Worm (Caenorhabditis elegans) whole organism, young adult: ENCODE results near the gene T14B4.5.

Experiments
- Y79H2A.3 ChIP-seq: fragments of 200-800 bp; sonication (Bioruptor generic); conservative IDR thresholded peaks from 2 replicates; pipeline ENCODE4 v1.3.6; 2022; ENCODE audit warnings: missing genetic modification reagents, missing genetic modification characterization, missing compliant biosample characterization
- akir-1 ChIP-seq: fragments of 200-800 bp; sonication (Bioruptor generic); optimal IDR thresholded peaks from 2 replicates; lab custom pipeline; 2018; ENCODE audit warnings: mild to moderate bottlenecking, missing genetic modification characterization, moderate library complexity, missing compliant biosample characterization
- ama-1 ChIP-seq, 3 experiments: fragments of 150-350 bp in 1 of 3; sonication (generic microtip) in 2 of 3; optimal IDR thresholded peaks; 2 replicates each; lab custom pipeline; 2014 to 2018; ENCODE audit warnings: missing biosample characterization in 2 of 3, missing genetic modification characterization in 2 of 3, missing genetic modification reagents in 2 of 3
- atf-7 ChIP-seq: sonication (generic microtip); optimal IDR thresholded peaks from 2 replicates; lab custom pipeline; 2017; ENCODE audit warnings: mild to moderate bottlenecking, missing genetic modification characterization, missing compliant biosample characterization
- attf-3 ChIP-seq: fragments of 200-800 bp; sonication (Bioruptor generic); conservative IDR thresholded peaks from 2 replicates; pipeline ENCODE4 v1.3.6; 2022; ENCODE audit warnings: missing genetic modification reagents, missing genetic modification characterization, missing compliant biosample characterization
- ceh-27 ChIP-seq: fragments of 200-800 bp; sonication (Bioruptor generic); optimal IDR thresholded peaks from 2 replicates; lab custom pipeline; 2018; ENCODE audit warnings: mild to moderate bottlenecking, missing genetic modification characterization, moderate library complexity, missing compliant biosample characterization
- ceh-40 ChIP-seq: fragments of 200-800 bp; sonication (Bioruptor generic); IDR thresholded peaks from 2 replicates; pipeline ENCODE4 v1.3.6; 2022; ENCODE audit warnings: missing genetic modification characterization, missing compliant biosample characterization
- lin-35 ChIP-seq, 3 experiments: fragments of 150-350 bp in 2 of 3; sonication (generic microtip) in 1 of 3; optimal IDR thresholded peaks; 2 replicates each; lab custom pipeline; 2014 to 2018; ENCODE audit warnings: missing biosample characterization in 3 of 3, missing genetic modification characterization in 3 of 3, missing genetic modification reagents in 3 of 3
- nfya-1 ChIP-seq: sonication (generic microtip); optimal IDR thresholded peaks from 2 replicates; lab custom pipeline; 2017; ENCODE audit warnings: antibody characterized with exemption, missing compliant biosample characterization, missing genetic modification characterization, borderline replicate concordance; ENCODE audit not compliant: insufficient read depth
- pha-4 ChIP-seq: fragments of 150-350 bp; sonication (generic microtip); optimal IDR thresholded peaks from 2 replicates; lab custom pipeline; 2014; ENCODE audit warnings: missing biosample characterization, missing genetic modification reagents, missing genetic modification characterization
- sea-2 ChIP-seq: fragments of 200-800 bp; sonication (Bioruptor generic); IDR thresholded peaks from 2 replicates; pipeline ENCODE4 v1.3.6; 2022; ENCODE audit warnings: missing genetic modification characterization, missing compliant biosample characterization
- zim-3 ChIP-seq: sonication (generic microtip); optimal IDR thresholded peaks from 2 replicates; lab custom pipeline; 2017; ENCODE audit warnings: mild to moderate bottlenecking, missing genetic modification characterization, moderate library complexity, missing compliant biosample characterization
- ztf-22 ChIP-seq: fragments of 200-800 bp; sonication (Bioruptor generic); optimal IDR thresholded peaks from 2 replicates; lab custom pipeline; 2018; ENCODE audit warnings: mild to moderate bottlenecking, missing genetic modification characterization, moderate library complexity, missing compliant biosample characterization

ce11 chrII:6742614-6743013 is 26.0 kb downstream of the T14B4.5 start, which contains the start of gene F41G3.6:
- no peak for TF ChIP-seq ama-1 (optimal IDR thresholded peaks at IDR 0.05; lab: Kevin White, UChicago)
- no peak for TF ChIP-seq ama-1 (GFP tag; optimal IDR thresholded peaks at IDR 0.05; lab: Kevin White, UChicago)
- TF ChIP-seq lin-35 (GFP tag; optimal IDR thresholded peaks at IDR 0.05; lab: Kevin White, UChicago): no peak
- no peak for TF ChIP-seq akir-1
- no peak for TF ChIP-seq sea-2 (GFP tag; lab: Robert Waterston, UW)
- TF ChIP-seq atf-7 (tag; lab: Kevin White, UChicago): no peak
- TF ChIP-seq zim-3 (tag; lab: Kevin White, UChicago): no peak
- no peak for TF ChIP-seq attf-3 (GFP tag; lab: Robert Waterston, UW)
- no peak for TF ChIP-seq ceh-40 (GFP tag; lab: Robert Waterston, UW)
- no peak for TF ChIP-seq nfya-1 (tag; lab: Kevin White, UChicago)
- no peak for TF ChIP-seq ztf-22
- TF ChIP-seq Y79H2A.3 (GFP tag; lab: Robert Waterston, UW): no peak
- TF ChIP-seq pha-4 (tag; lab: Kevin White, UChicago): no peak
- TF ChIP-seq ceh-27: no peak
